In genomic region chrIII:623754-624153, ce11 we compare ENCODE assay signal across 1 worm cellular context.
A peak's percentile ranks its signal among the peaks of the same experiment; 100 is the strongest.
TF ChIP-seq lines count a peak whose summit lies in the region.

No protein-coding gene starts in this region.

TF ChIP-seq in whole organism, L4 larva, 104 proteins besides CTCF, POLR2A, EP300 and RAD21 (continued from another document):
- TF ChIP-seq dmd-9 (GFP tag; IDR thresholded peaks at IDR 0.05; lab: Robert Waterston, UW) (0 out of 2 replicates have a peak, but pooled peaks have one; percentile 17), skn-1 (tag; optimal IDR thresholded peaks at IDR 0.05; lab: Kevin White, UChicago) (no peak), pha-4 (GFP tag; IDR thresholded peaks at IDR 0.05; lab: Robert Waterston, UW) (peak; percentile 78), pha-4 (tag; optimal IDR thresholded peaks at IDR 0.05; lab: Kevin White, UChicago) (no peak), nhr-41 (GFP tag; IDR thresholded peaks at IDR 0.05; lab: Robert Waterston, UW) (0 out of 2 replicates have a peak, but pooled peaks have one; percentile 22), spr-1 (tag; optimal IDR thresholded peaks at IDR 0.05; lab: Kevin White, UChicago) (peak; percentile 53), hif-1 (tag; optimal IDR thresholded peaks at IDR 0.05; lab: Kevin White, UChicago) (peak in 1 of 2 experiments; percentile 81), mdl-1 (tag; optimal IDR thresholded peaks at IDR 0.05; lab: Kevin White, UChicago) (peak; percentile 60 to 96), dmd-6 (GFP tag; IDR thresholded peaks at IDR 0.05; lab: Robert Waterston, UW) (peak; percentile 95), lin-38 (GFP tag; IDR thresholded peaks at IDR 0.05; lab: Robert Waterston, UW) (peak; percentile 65), php-3 (GFP tag; IDR thresholded peaks at IDR 0.05; lab: Robert Waterston, UW) (peak; percentile 93), mes-2 (tag; optimal IDR thresholded peaks at IDR 0.05; lab: Kevin White, UChicago; ENCODE audit: poor library complexity, severe bottlenecking) (peak; percentile 65), hmg-1.1 (GFP tag; IDR thresholded peaks at IDR 0.05; lab: Robert Waterston, UW) (peak; percentile 91), hlh-30 (tag; optimal IDR thresholded peaks at IDR 0.05; lab: Kevin White, UChicago; ENCODE audit: insufficient read depth) (peak; percentile 98), tra-1 (GFP tag; IDR thresholded peaks at IDR 0.05; lab: Robert Waterston, UW) (peak; percentile 77), mxl-3 (GFP tag; optimal IDR thresholded peaks at IDR 0.05; lab: Kevin White, UChicago) (peak; percentile 98)
TF ChIP-seq in whole organism, L4 larva: peak in this region for 47.
